Worm (Caenorhabditis elegans): ENCODE results near the gene F02H6.3.

- TF ChIP-seq snpc-4 (tag; optimal IDR thresholded peaks at IDR 0.05) (no peak), fkh-10 (GFP tag; optimal IDR thresholded peaks at IDR 0.05) (no peak), rnt-1 (tag; optimal IDR thresholded peaks at IDR 0.05) (peak; percentile 63), ztf-11 (tag; optimal IDR thresholded peaks at IDR 0.05) (no peak), tbx-2 (tag; optimal IDR thresholded peaks at IDR 0.05) (no peak), aha-1 (tag; optimal IDR thresholded peaks at IDR 0.05) (no peak), nhr-76 (tag; optimal IDR thresholded peaks at IDR 0.05) (no peak)
Observed at ce11 chrIV:14224912-14225311, 21.7 kb downstream of the F02H6.3 start.

Measured in whole organism, L1 larva.